Fruit fly (Drosophila melanogaster) whole organism, embryonic: ENCODE data around the gene dsd.
A peak's percentile ranks its signal among the peaks of the same experiment; 100 is the strongest.

Experiments used
- CG1603 ChIP-seq: fragments of 200-800 bp; sonication (Bioruptor generic); optimal IDR thresholded peaks from 2 replicates; lab custom pipeline; 2019; ENCODE audit warnings: missing biosample characterization, mild to moderate bottlenecking, missing genetic modification characterization, moderate library complexity
- CG3995 ChIP-seq: fragments of 200-800 bp; sonication (Bioruptor generic); optimal IDR thresholded peaks from 3 replicates; lab custom pipeline; 2016; ENCODE audit warnings: missing biosample characterization, missing genetic modification characterization
- Hr3 ChIP-seq: fragments of 200-800 bp; sonication (Bioruptor generic); optimal IDR thresholded peaks from 3 replicates; lab custom pipeline; 2016; ENCODE audit warnings: missing biosample characterization, missing genetic modification characterization
- Sin3A ChIP-seq: fragments of >200 bp; optimal IDR thresholded peaks from 2 replicates; lab custom pipeline; 2018
- ap ChIP-seq: fragments of 200-800 bp; sonication (Bioruptor generic); IDR thresholded peaks from 2 replicates; pipeline ENCODE4 v1.3.6; 2022; ENCODE audit warnings: missing biosample characterization, missing genetic modification characterization
- esg ChIP-seq: fragments of 200-800 bp; sonication (Bioruptor generic); conservative IDR thresholded peaks from 2 replicates; pipeline ENCODE4 v1.3.6; 2022; ENCODE audit warnings: missing biosample characterization, missing genetic modification characterization
- prd ChIP-seq, 3 experiments: fragments of >200 bp in 2 of 3; fragments of 200-800 bp in 1 of 3; sonication (Bioruptor generic) in 1 of 3; optimal IDR thresholded peaks in 2 of 3; IDR thresholded peaks in 1 of 3; 2 replicates in 2 of 3; 3 replicates in 1 of 3; pipeline versions ENCODE4 v1.3.6 to Lab custom; 2017 to 2022; ENCODE audit warnings: missing biosample characterization in 1 of 3, missing genetic modification characterization in 1 of 3
- tup ChIP-seq: fragments of 200-800 bp; sonication (Bioruptor generic); optimal IDR thresholded peaks from 2 replicates; lab custom pipeline; 2016; ENCODE audit warnings: missing biosample characterization, mild to moderate bottlenecking, missing genetic modification characterization, moderate library complexity

- TF ChIP-seq CG1603 (tag; lab: Kevin White, UChicago) (peak; percentile 81), esg (GFP tag; lab: Robert Waterston, UW) (peak; percentile 74), Hr3 (GFP tag; lab: Kevin White, UChicago) (peak; percentile 71), prd (optimal IDR thresholded peaks at IDR 0.05; lab: Kevin White, UChicago) (no peak), prd (GFP tag; IDR thresholded peaks at IDR 0.05; lab: Robert Waterston, UW) (peak; percentile 84), tup (GFP tag; lab: Kevin White, UChicago) (peak; percentile 59), Sin3A (lab: Kevin White, UChicago) (no peak), ap (GFP tag; lab: Robert Waterston, UW) (peak; percentile 79), CG3995 (GFP tag; lab: Kevin White, UChicago) (no peak)
Observed at dm6 chr3R:27554964-27555363, 52.2 kb downstream of the dsd start.
